Worm (Caenorhabditis elegans) whole organism, late embryonic: Measurements from ENCODE around the gene C14C6.13.

Source experiments
- C08G9.2 ChIP-seq: sonication (generic microtip); optimal IDR thresholded peaks from 2 replicates; lab custom pipeline; 2016; ENCODE audit warnings: mild to moderate bottlenecking, missing genetic modification characterization, moderate library complexity, missing compliant biosample characterization
- F13H6.1 ChIP-seq: sonication (generic microtip); optimal IDR thresholded peaks from 2 replicates; lab custom pipeline; 2016; ENCODE audit warnings: missing genetic modification characterization, missing compliant biosample characterization
- K02D7.2 ChIP-seq: sonication (generic microtip); optimal IDR thresholded peaks from 2 replicates; lab custom pipeline; 2017; ENCODE audit warnings: mild to moderate bottlenecking, missing genetic modification characterization, missing compliant biosample characterization
- T23F11.4 ChIP-seq: fragments of 200-800 bp; sonication (Bioruptor generic); optimal IDR thresholded peaks from 2 replicates; lab custom pipeline; 2018; ENCODE audit warnings: mild to moderate bottlenecking, missing genetic modification characterization, missing compliant biosample characterization
- Y22D7AL.16 ChIP-seq: sonication (generic microtip); optimal IDR thresholded peaks from 2 replicates; lab custom pipeline; 2016; ENCODE audit warnings: missing genetic modification characterization, missing compliant biosample characterization
- ahr-1 ChIP-seq: sonication (generic microtip); optimal IDR thresholded peaks from 2 replicates; lab custom pipeline; 2016; ENCODE audit warnings: missing genetic modification characterization, missing compliant biosample characterization
- ama-1 ChIP-seq: fragments of 150-350 bp; optimal IDR thresholded peaks from 2 replicates; lab custom pipeline; 2014
- ceh-18 ChIP-seq: sonication (generic microtip); optimal IDR thresholded peaks from 2 replicates; lab custom pipeline; 2016; ENCODE audit warnings: missing genetic modification characterization, missing compliant biosample characterization
- ceh-2 ChIP-seq: sonication (generic microtip); optimal IDR thresholded peaks from 2 replicates; lab custom pipeline; 2016; ENCODE audit warnings: missing genotype, missing genetic modification characterization, missing compliant biosample characterization
- ceh-22 ChIP-seq: sonication (generic microtip); optimal IDR thresholded peaks from 2 replicates; lab custom pipeline; 2017; ENCODE audit warnings: missing biosample characterization, missing genetic modification characterization
- ceh-30 ChIP-seq: fragments of 150-350 bp; optimal IDR thresholded peaks from 2 replicates; lab custom pipeline; 2014; ENCODE audit warnings: missing biosample characterization, missing genetic modification characterization
- ceh-31 ChIP-seq: sonication (generic microtip); optimal IDR thresholded peaks from 2 replicates; lab custom pipeline; 2016; ENCODE audit warnings: missing genetic modification characterization, missing compliant biosample characterization
- ceh-34 ChIP-seq: sonication (generic microtip); optimal IDR thresholded peaks from 2 replicates; lab custom pipeline; 2016; ENCODE audit warnings: mild to moderate bottlenecking, missing genetic modification characterization, missing compliant biosample characterization
- ceh-45 ChIP-seq: fragments of 200-800 bp; sonication (Bioruptor generic); IDR thresholded peaks from 2 replicates; pipeline ENCODE4 v1.3.6; 2022; ENCODE audit warnings: missing genetic modification reagents, missing genetic modification characterization, missing compliant biosample characterization
- che-1 ChIP-seq: sonication (generic microtip); optimal IDR thresholded peaks from 2 replicates; lab custom pipeline; 2016; ENCODE audit warnings: mild to moderate bottlenecking, missing genetic modification characterization, missing compliant biosample characterization
- dmd-4 ChIP-seq: sonication (generic microtip); optimal IDR thresholded peaks from 2 replicates; lab custom pipeline; 2016; ENCODE audit warnings: borderline replicate concordance, missing genetic modification characterization, missing compliant biosample characterization
- elt-2 ChIP-seq: sonication (generic microtip); optimal IDR thresholded peaks from 2 replicates; lab custom pipeline; 2016; ENCODE audit warnings: missing genetic modification reagents, missing genetic modification characterization, missing compliant biosample characterization
- elt-4 ChIP-seq: sonication (generic microtip); optimal IDR thresholded peaks from 2 replicates; lab custom pipeline; 2016; ENCODE audit warnings: missing genetic modification characterization, missing compliant biosample characterization
- ets-4 ChIP-seq: sonication (generic microtip); optimal IDR thresholded peaks from 2 replicates; lab custom pipeline; 2016; ENCODE audit warnings: missing genetic modification characterization, missing compliant biosample characterization
- eyg-1 ChIP-seq: sonication (generic microtip); optimal IDR thresholded peaks from 2 replicates; lab custom pipeline; 2016; ENCODE audit warnings: missing genotype, missing genetic modification characterization, missing compliant biosample characterization
- fkh-10 ChIP-seq: fragments of 150-350 bp; optimal IDR thresholded peaks from 2 replicates; lab custom pipeline; 2014; ENCODE audit warnings: missing biosample characterization, missing genetic modification reagents, missing genetic modification characterization
- hlh-13 ChIP-seq: fragments of 200-800 bp; sonication (Bioruptor generic); optimal IDR thresholded peaks from 2 replicates; lab custom pipeline; 2018; ENCODE audit warnings: mild to moderate bottlenecking, missing genetic modification characterization, missing compliant biosample characterization
- hlh-30 ChIP-seq: sonication (generic microtip); optimal IDR thresholded peaks from 2 replicates; lab custom pipeline; 2017; ENCODE audit warnings: antibody characterized with exemption, missing genetic modification characterization, missing compliant biosample characterization; ENCODE audit not compliant: insufficient read depth
- hlh-6 ChIP-seq: sonication (generic microtip); optimal IDR thresholded peaks from 2 replicates; lab custom pipeline; 2016; ENCODE audit warnings: missing genotype, missing genetic modification characterization, missing compliant biosample characterization
- lim-6 ChIP-seq: sonication (generic microtip); optimal IDR thresholded peaks from 2 replicates; lab custom pipeline; 2016; ENCODE audit warnings: missing genetic modification characterization, missing compliant biosample characterization
- lin-11 ChIP-seq: fragments of 200-800 bp; sonication (Bioruptor generic); optimal IDR thresholded peaks from 2 replicates; lab custom pipeline; 2018; ENCODE audit warnings: mild to moderate bottlenecking, missing genetic modification characterization, missing compliant biosample characterization
- mec-3 ChIP-seq: sonication (generic microtip); optimal IDR thresholded peaks from 2 replicates; lab custom pipeline; 2016; ENCODE audit warnings: borderline replicate concordance, missing genetic modification characterization, missing compliant biosample characterization
- nhr-11 ChIP-seq: fragments of 150-350 bp; optimal IDR thresholded peaks from 2 replicates; lab custom pipeline; 2014; ENCODE audit warnings: missing biosample characterization, missing genetic modification characterization
- nhr-232 ChIP-seq: sonication (generic microtip); optimal IDR thresholded peaks from 2 replicates; lab custom pipeline; 2016; ENCODE audit warnings: missing genetic modification characterization, missing compliant biosample characterization
- pat-9 ChIP-seq: fragments of 200-800 bp; sonication (Bioruptor generic); optimal IDR thresholded peaks from 2 replicates; lab custom pipeline; 2018; ENCODE audit warnings: mild to moderate bottlenecking, missing genetic modification characterization, moderate library complexity, missing compliant biosample characterization
- pax-1 ChIP-seq: fragments of 150-350 bp; optimal IDR thresholded peaks from 2 replicates; lab custom pipeline; 2014; ENCODE audit warnings: missing biosample characterization, missing genetic modification characterization
- pha-2 ChIP-seq: sonication (generic microtip); optimal IDR thresholded peaks from 2 replicates; lab custom pipeline; 2017; ENCODE audit warnings: mild to moderate bottlenecking, missing genetic modification characterization, missing compliant biosample characterization
- pha-4 ChIP-seq: fragments of 150-350 bp; optimal IDR thresholded peaks from 2 replicates; lab custom pipeline; 2018; ENCODE audit warnings: missing biosample characterization, missing genetic modification reagents, missing genetic modification characterization
- pqm-1 ChIP-seq: sonication (generic microtip); optimal IDR thresholded peaks from 2 replicates; lab custom pipeline; 2016; ENCODE audit warnings: missing genetic modification characterization, missing compliant biosample characterization
- pros-1 ChIP-seq: fragments of 150-350 bp; optimal IDR thresholded peaks from 2 replicates; lab custom pipeline; 2014; ENCODE audit warnings: missing biosample characterization, missing genetic modification reagents, missing genetic modification characterization
- ref-2 ChIP-seq: sonication (generic microtip); optimal IDR thresholded peaks from 2 replicates; lab custom pipeline; 2016; ENCODE audit warnings: missing genetic modification characterization, missing compliant biosample characterization
- sdc-2 ChIP-seq: sonication (generic microtip); optimal IDR thresholded peaks from 2 replicates; lab custom pipeline; 2016; ENCODE audit warnings: missing genotype, missing genetic modification characterization, missing compliant biosample characterization
- sox-2 ChIP-seq: fragments of 200-800 bp; sonication (Bioruptor generic); IDR thresholded peaks from 2 replicates; pipeline ENCODE4 v1.3.6; 2022; ENCODE audit warnings: missing genetic modification reagents, missing genetic modification characterization, missing compliant biosample characterization
- sox-4 ChIP-seq: sonication (generic microtip); optimal IDR thresholded peaks from 2 replicates; lab custom pipeline; 2017; ENCODE audit warnings: mild to moderate bottlenecking, missing genetic modification characterization, inconsistent platforms, missing compliant biosample characterization
- unc-3 ChIP-seq, 2 experiments: fragments of 200-800 bp in 1 of 2; sonication (Bioruptor generic) in 1 of 2; sonication (generic microtip) in 1 of 2; conservative IDR thresholded peaks in 1 of 2; optimal IDR thresholded peaks in 1 of 2; 2 replicates each; pipeline versions ENCODE4 v1.3.6 to Lab custom; 2016 to 2022; ENCODE audit warnings: missing compliant biosample characterization in 2 of 2, missing genetic modification characterization in 2 of 2, missing genetic modification reagents in 1 of 2
- unc-42 ChIP-seq: sonication (generic microtip); optimal IDR thresholded peaks from 2 replicates; lab custom pipeline; 2016; ENCODE audit warnings: missing genotype, missing genetic modification characterization, missing compliant biosample characterization
- unc-86 ChIP-seq: sonication (generic microtip); optimal IDR thresholded peaks from 2 replicates; lab custom pipeline; 2016; ENCODE audit warnings: missing genetic modification characterization, missing compliant biosample characterization
- zip-5 ChIP-seq: sonication (generic microtip); optimal IDR thresholded peaks from 2 replicates; lab custom pipeline; 2016; ENCODE audit warnings: missing genetic modification characterization, missing compliant biosample characterization

C14C6.13 gene

ce11 chrV:590182-590581, 15.6 kb upstream of the C14C6.13 start, which contains the start of gene ZK488.6:
ZK488.6 (plus strand) TSS chrV:590482.
- TF ChIP-seq pat-9 (no peak), F13H6.1 (tag; lab: Kevin White, UChicago) (no peak), ceh-34 (tag; lab: Kevin White, UChicago) (no peak), C08G9.2 (tag; lab: Kevin White, UChicago) (no peak), ceh-22 (no peak), ahr-1 (tag; lab: Kevin White, UChicago) (no peak), ceh-45 (no peak), lin-11 (tag; lab: Kevin White, UChicago) (no peak), ceh-30 (tag; lab: Kevin White, UChicago) (no peak), unc-86 (no peak), ref-2 (tag; lab: Kevin White, UChicago) (no peak), ceh-31 (tag; lab: Kevin White, UChicago) (no peak), ceh-2 (tag; lab: Kevin White, UChicago) (no peak), fkh-10 (no peak), unc-42 (tag; lab: Kevin White, UChicago) (no peak), ama-1 (lab: Kevin White, UChicago) (no peak), ceh-18 (tag; lab: Kevin White, UChicago) (no peak), hlh-13 (GFP tag; lab: Kevin White, UChicago) (no peak), K02D7.2 (tag; lab: Kevin White, UChicago) (no peak), pqm-1 (no peak)

ce11 chrV:587818-588217, 13.3 kb upstream of the C14C6.13 start, which contains the start of gene K06H6.1:
K06H6.1 (plus strand) TSS chrV:588118.
- TF ChIP-seq sox-2 = no peak
- TF ChIP-seq hlh-6 = no peak
- no peak for TF ChIP-seq sdc-2 (tag; lab: Kevin White, UChicago)

- TF ChIP-seq ref-2 (tag; lab: Kevin White, UChicago) = no peak
- no peak for TF ChIP-seq pros-1 (tag; lab: Kevin White, UChicago)
- TF ChIP-seq sdc-2 (tag; lab: Kevin White, UChicago) = no peak
- no peak for TF ChIP-seq pha-2 (tag; lab: Kevin White, UChicago)
- TF ChIP-seq mec-3 (tag; lab: Kevin White, UChicago) = no peak
- no peak for TF ChIP-seq zip-5
- TF ChIP-seq ahr-1 (tag; lab: Kevin White, UChicago) = no peak
- no peak for TF ChIP-seq pha-4 (tag; lab: Kevin White, UChicago)
- TF ChIP-seq C08G9.2 (tag; lab: Kevin White, UChicago) = no peak
- no peak for TF ChIP-seq ceh-2 (tag; lab: Kevin White, UChicago)
- no peak for TF ChIP-seq K02D7.2 (tag; lab: Kevin White, UChicago)
- no peak for TF ChIP-seq sox-4
- no peak for TF ChIP-seq nhr-11 (tag; lab: Kevin White, UChicago)
- TF ChIP-seq pax-1 (tag; lab: Kevin White, UChicago) = no peak
- no peak for TF ChIP-seq hlh-30 (tag; lab: Kevin White, UChicago)
- no peak for TF ChIP-seq ets-4 (tag; lab: Kevin White, UChicago)
- no peak for TF ChIP-seq nhr-232 (tag; lab: Kevin White, UChicago)
- TF ChIP-seq elt-2 (tag; lab: Kevin White, UChicago) = no peak
- TF ChIP-seq pat-9 = no peak
- TF ChIP-seq elt-4 (tag; lab: Kevin White, UChicago) = no peak
Observed at ce11 chrV:585472-585871, 10.9 kb upstream of the C14C6.13 start, which contains the start of gene K06H6.2. K06H6.2 (plus strand) TSS chrV:585772.

ce11 chrV:581616-582015, 7.1 kb upstream of the C14C6.13 start, which contains the start of gene nstp-7:
nstp-7 (plus strand) TSS chrV:581916.
- no peak for TF ChIP-seq mec-3 (tag; lab: Kevin White, UChicago)
- TF ChIP-seq ceh-18 (tag; lab: Kevin White, UChicago) = no peak
- TF ChIP-seq T23F11.4 (GFP tag; lab: Kevin White, UChicago) = no peak
- no peak for TF ChIP-seq fkh-10
- TF ChIP-seq ceh-31 (tag; lab: Kevin White, UChicago) = no peak
- no peak for TF ChIP-seq unc-3 (GFP tag; conservative IDR thresholded peaks at IDR 0.05; lab: Robert Waterston, UW)
- no peak for TF ChIP-seq unc-3 (tag; optimal IDR thresholded peaks at IDR 0.05; lab: Kevin White, UChicago)
- TF ChIP-seq dmd-4 (tag; lab: Kevin White, UChicago) = no peak
- no peak for TF ChIP-seq eyg-1
- TF ChIP-seq lim-6 (tag; lab: Kevin White, UChicago) = no peak
- no peak for TF ChIP-seq Y22D7AL.16
- TF ChIP-seq che-1 = no peak
- TF ChIP-seq ceh-34 (tag; lab: Kevin White, UChicago) = no peak
- TF ChIP-seq pax-1 (tag; lab: Kevin White, UChicago) = no peak
